Worm (Caenorhabditis elegans) whole organism, midembryonic: ENCODE data around the gene mut-15.

Experiments used
- T22C8.4 ChIP-seq: fragments of 200-800 bp; sonication (Bioruptor generic); IDR thresholded peaks from 2 replicates; pipeline ENCODE4 v1.3.6; 2022; ENCODE audit warnings: missing genetic modification characterization, missing compliant biosample characterization
- cog-1 ChIP-seq: sonication (generic microtip); optimal IDR thresholded peaks from 2 replicates; lab custom pipeline; 2016; ENCODE audit warnings: missing genetic modification characterization, missing compliant biosample characterization
- flt-1 ChIP-seq: fragments of 200-800 bp; sonication (Bioruptor generic); IDR thresholded peaks from 2 replicates; pipeline ENCODE4 v1.3.6; 2022; ENCODE audit warnings: missing genetic modification characterization, missing compliant biosample characterization
- klf-2 ChIP-seq: fragments of 200-800 bp; sonication (Bioruptor generic); conservative IDR thresholded peaks from 2 replicates; pipeline ENCODE4 v1.3.6; 2022; ENCODE audit warnings: missing genetic modification reagents, missing genetic modification characterization, missing compliant biosample characterization
- med-1 ChIP-seq: sonication (generic microtip); optimal IDR thresholded peaks from 2 replicates; lab custom pipeline; 2017; ENCODE audit warnings: missing genetic modification characterization, mild to moderate bottlenecking, missing compliant biosample characterization, antibody characterized with exemption, missing genetic modification reagents; ENCODE audit not compliant: insufficient read depth
- ref-1 ChIP-seq: fragments of 200-800 bp; sonication (Bioruptor generic); conservative IDR thresholded peaks from 2 replicates; pipeline ENCODE4 v1.3.6; 2022; ENCODE audit warnings: missing genetic modification reagents, missing genetic modification characterization, missing compliant biosample characterization
- tab-1 ChIP-seq: fragments of 200-800 bp; sonication (Bioruptor generic); IDR thresholded peaks from 2 replicates; pipeline ENCODE4 v1.3.6; 2022; ENCODE audit warnings: missing genetic modification characterization, missing compliant biosample characterization
- ztf-23 ChIP-seq: fragments of 200-800 bp; sonication (Bioruptor generic); IDR thresholded peaks from 2 replicates; pipeline ENCODE4 v1.3.6; 2022; ENCODE audit warnings: missing genetic modification reagents, missing genetic modification characterization, missing compliant biosample characterization
- ztf-29 ChIP-seq: fragments of 200-800 bp; sonication (Bioruptor generic); IDR thresholded peaks from 2 replicates; pipeline ENCODE4 v1.3.6; 2022; ENCODE audit warnings: missing genetic modification reagents, missing genetic modification characterization, missing compliant biosample characterization

The mut-15 gene

ce11 chrV:14992627-14993117, 9.7 kb upstream of the mut-15 start, which contains the start of gene T01C3.3:
Gene T01C3.3 (minus strand): TSS chrV:14992677.
- no peak for TF ChIP-seq ztf-29 (GFP tag; lab: Robert Waterston, UW)
- no peak for TF ChIP-seq ref-1 (GFP tag; lab: Robert Waterston, UW)
- no peak for TF ChIP-seq med-1 (GFP tag; lab: Kevin White, UChicago)

- no peak for TF ChIP-seq ztf-29 (GFP tag; lab: Robert Waterston, UW)
- TF ChIP-seq ref-1 (GFP tag; lab: Robert Waterston, UW): no peak
- TF ChIP-seq cog-1 (tag; lab: Kevin White, UChicago): no peak
- TF ChIP-seq flt-1 (GFP tag; lab: Robert Waterston, UW): no peak
- TF ChIP-seq ztf-23 (GFP tag; lab: Robert Waterston, UW): no peak
- TF ChIP-seq klf-2: no peak
- TF ChIP-seq T22C8.4: no peak
- TF ChIP-seq tab-1 (GFP tag; lab: Robert Waterston, UW): no peak
- TF ChIP-seq med-1 (GFP tag; lab: Kevin White, UChicago): no peak
Observed at ce11 chrV:14993620-14994019, 8.7 kb upstream of the mut-15 start, which contains the start of gene fil-1. Gene fil-1 (plus strand): TSS chrV:14993838.

ce11 chrV:14996236-14996635, 6.1 kb upstream of the mut-15 start, which contains the start of gene irld-14:
Gene irld-14 (plus strand): TSS chrV:14996536.
- no peak for TF ChIP-seq ztf-23 (GFP tag; lab: Robert Waterston, UW)
- no peak for TF ChIP-seq T22C8.4
- TF ChIP-seq tab-1 (GFP tag; lab: Robert Waterston, UW): no peak
- no peak for TF ChIP-seq cog-1 (tag; lab: Kevin White, UChicago)
- TF ChIP-seq klf-2: no peak
- TF ChIP-seq ref-1 (GFP tag; lab: Robert Waterston, UW): no peak
- no peak for TF ChIP-seq ztf-29 (GFP tag; lab: Robert Waterston, UW)
- TF ChIP-seq med-1 (GFP tag; lab: Kevin White, UChicago): no peak

ce11 chrV:14999485-15000023, 2.8 kb upstream of the mut-15 start, which contains the start of gene T01C3.11:
Gene T01C3.11 (plus strand): TSS chrV:14999535.
- no peak for TF ChIP-seq klf-2
- TF ChIP-seq flt-1 (GFP tag; lab: Robert Waterston, UW): no peak
- no peak for TF ChIP-seq tab-1 (GFP tag; lab: Robert Waterston, UW)
- no peak for TF ChIP-seq med-1 (GFP tag; lab: Kevin White, UChicago)
- no peak for TF ChIP-seq cog-1 (tag; lab: Kevin White, UChicago)

- TF ChIP-seq flt-1 (GFP tag; lab: Robert Waterston, UW) (0 out of 2 replicates have a peak, but pooled peaks have one; percentile 6), T22C8.4 (no peak)
Observed at ce11 chrV:15000055-15000704, 2.2 kb upstream of the mut-15 start, which contains the start of gene rps-16. Gene rps-16 (minus strand): TSS chrV:15000541.

ce11 chrV:15001536-15001935, 807 bp upstream of the mut-15 start:
- TF ChIP-seq ztf-23 (GFP tag; lab: Robert Waterston, UW) (no peak), med-1 (GFP tag; lab: Kevin White, UChicago) (no peak), cog-1 (tag; lab: Kevin White, UChicago) (no peak), T22C8.4 (no peak), klf-2 (no peak), ztf-29 (GFP tag; lab: Robert Waterston, UW) (no peak), tab-1 (GFP tag; lab: Robert Waterston, UW) (no peak), flt-1 (GFP tag; lab: Robert Waterston, UW) (no peak)

- TF ChIP-seq T22C8.4: no peak
Observed at ce11 chrV:15004800-15005199, 2.5 kb downstream of the mut-15 start, which contains the start of gene hrde-2. Gene hrde-2 (plus strand): TSS chrV:15005100.

- TF ChIP-seq ztf-29 (GFP tag; lab: Robert Waterston, UW): no peak
- no peak for TF ChIP-seq ztf-23 (GFP tag; lab: Robert Waterston, UW)
- no peak for TF ChIP-seq flt-1 (GFP tag; lab: Robert Waterston, UW)
- TF ChIP-seq ref-1 (GFP tag; lab: Robert Waterston, UW): no peak
- TF ChIP-seq tab-1 (GFP tag; lab: Robert Waterston, UW): no peak
- no peak for TF ChIP-seq klf-2
- TF ChIP-seq cog-1 (tag; lab: Kevin White, UChicago): no peak
- no peak for TF ChIP-seq med-1 (GFP tag; lab: Kevin White, UChicago)
- no peak for TF ChIP-seq T22C8.4
Observed at ce11 chrV:15011560-15011959, 9.2 kb downstream of the mut-15 start, which contains the start of gene nmr-2. Gene nmr-2 (minus strand): TSS chrV:15011660.

ce11 chrV:15012542-15013301, 10.4 kb downstream of the mut-15 start:
- TF ChIP-seq ztf-29 (GFP tag; lab: Robert Waterston, UW): no peak
- no peak for TF ChIP-seq ztf-23 (GFP tag; lab: Robert Waterston, UW)
- TF ChIP-seq flt-1 (GFP tag; lab: Robert Waterston, UW): no peak
- no peak for TF ChIP-seq med-1 (GFP tag; lab: Kevin White, UChicago)
- no peak for TF ChIP-seq klf-2
- no peak for TF ChIP-seq ref-1 (GFP tag; lab: Robert Waterston, UW)
- TF ChIP-seq cog-1 (tag; lab: Kevin White, UChicago): no peak
- TF ChIP-seq tab-1 (GFP tag; lab: Robert Waterston, UW): no peak
- no peak for TF ChIP-seq T22C8.4
